Fruit fly (Drosophila melanogaster) Kc167 (cell line): Measurements from ENCODE around the gene RpS19a.

Experiments used
- Myc ChIP-seq: fragments of >200 bp; optimal IDR thresholded peaks from 2 replicates; lab custom pipeline; 2017; ENCODE audit warnings: missing external identifiers
- Sin3A ChIP-seq: fragments of >200 bp; optimal IDR thresholded peaks from 2 replicates; lab custom pipeline; 2018; ENCODE audit warnings: missing external identifiers
- h ChIP-seq: fragments of >200 bp; optimal IDR thresholded peaks from 3 replicates; lab custom pipeline; 2018; ENCODE audit warnings: missing external identifiers
- insv ChIP-seq: fragments of >200 bp; optimal IDR thresholded peaks from 3 replicates; lab custom pipeline; 2018; ENCODE audit warnings: missing external identifiers
- psq ChIP-seq: fragments of >200 bp; optimal IDR thresholded peaks from 2 replicates; lab custom pipeline; 2017; ENCODE audit warnings: missing external identifiers
- ttk ChIP-seq: sonication (Bioruptor generic); optimal IDR thresholded peaks from 2 replicates; lab custom pipeline; 2017; ENCODE audit warnings: missing external identifiers

RpS19a gene

dm6 chrX:16669849-16670248 lies 32.2 kb downstream of the RpS19a start:
- TF ChIP-seq Sin3A (lab: Kevin White, UChicago), result no peak
- TF ChIP-seq ttk (lab: Kevin White, UChicago), result no peak
- no peak for TF ChIP-seq h (lab: Kevin White, UChicago)
- TF ChIP-seq insv (lab: Kevin White, UChicago), result no peak

dm6 chrX:16670262-16670661 lies 32.6 kb downstream of the RpS19a start:
- TF ChIP-seq Sin3A (lab: Kevin White, UChicago) (no peak), ttk (lab: Kevin White, UChicago) (no peak), psq (lab: Kevin White, UChicago) (no peak), Myc (no peak), insv (lab: Kevin White, UChicago) (no peak), h (lab: Kevin White, UChicago) (no peak)

- TF ChIP-seq Sin3A (lab: Kevin White, UChicago) (no peak), Myc (no peak), psq (lab: Kevin White, UChicago) (no peak), ttk (lab: Kevin White, UChicago) (no peak), insv (lab: Kevin White, UChicago) (no peak), h (lab: Kevin White, UChicago) (no peak)
These were observed 33.2 kb downstream of the RpS19a start for dm6 chrX:16670691-16671481.

- TF ChIP-seq Sin3A (lab: Kevin White, UChicago) (no peak), Myc (no peak)
These were observed 35.2 kb downstream of the RpS19a start for dm6 chrX:16672904-16673303.

dm6 chrX:16674538-16674937 lies 36.8 kb downstream of the RpS19a start:
- TF ChIP-seq h (lab: Kevin White, UChicago), result no peak
- no peak for TF ChIP-seq insv (lab: Kevin White, UChicago)
- no peak for TF ChIP-seq Sin3A (lab: Kevin White, UChicago)
- TF ChIP-seq Myc, result no peak
- TF ChIP-seq ttk (lab: Kevin White, UChicago), result no peak

- TF ChIP-seq psq (lab: Kevin White, UChicago) (no peak), h (lab: Kevin White, UChicago) (no peak), Myc (no peak), ttk (lab: Kevin White, UChicago) (no peak), insv (lab: Kevin White, UChicago) (no peak), Sin3A (lab: Kevin White, UChicago) (no peak)
These were observed 39.0 kb downstream of the RpS19a start, which contains the start of gene CG13012 for dm6 chrX:16676653-16677052. Gene CG13012 (minus strand): TSS chrX:16676753.

dm6 chrX:16677163-16677562 lies 39.5 kb downstream of the RpS19a start:
- no peak for TF ChIP-seq Sin3A (lab: Kevin White, UChicago)
- no peak for TF ChIP-seq h (lab: Kevin White, UChicago)
- TF ChIP-seq Myc, result no peak
- TF ChIP-seq insv (lab: Kevin White, UChicago), result no peak
- TF ChIP-seq ttk (lab: Kevin White, UChicago), result no peak
- no peak for TF ChIP-seq psq (lab: Kevin White, UChicago)

- no peak for TF ChIP-seq ttk (lab: Kevin White, UChicago)
- no peak for TF ChIP-seq h (lab: Kevin White, UChicago)
- no peak for TF ChIP-seq Myc
- no peak for TF ChIP-seq insv (lab: Kevin White, UChicago)
- no peak for TF ChIP-seq psq (lab: Kevin White, UChicago)
These were observed 41.2 kb downstream of the RpS19a start, which contains the start of the genes CG13010 and sing for dm6 chrX:16678845-16679347. Gene CG13010 (minus strand): TSS chrX:16678945. Gene sing (plus strand): TSS chrX:16679297.

- TF ChIP-seq psq (lab: Kevin White, UChicago), result no peak
- no peak for TF ChIP-seq ttk (lab: Kevin White, UChicago)
- TF ChIP-seq insv (lab: Kevin White, UChicago), result no peak
- TF ChIP-seq Sin3A (lab: Kevin White, UChicago), result no peak
- TF ChIP-seq Myc, result no peak
- TF ChIP-seq h (lab: Kevin White, UChicago), result no peak
These were observed 46.1 kb downstream of the RpS19a start, which contains the start of gene Axs for dm6 chrX:16683765-16684164. Gene Axs (minus strand): TSS chrX:16683895.

dm6 chrX:16687400-16688105 lies 49.9 kb downstream of the RpS19a start:
- no peak for TF ChIP-seq h (lab: Kevin White, UChicago)
- TF ChIP-seq ttk (lab: Kevin White, UChicago), result no peak
- no peak for TF ChIP-seq insv (lab: Kevin White, UChicago)
- TF ChIP-seq Sin3A (lab: Kevin White, UChicago), result no peak
- TF ChIP-seq Myc, result no peak
- TF ChIP-seq psq (lab: Kevin White, UChicago), result no peak

- TF ChIP-seq h (lab: Kevin White, UChicago) (no peak), ttk (lab: Kevin White, UChicago) (no peak), psq (lab: Kevin White, UChicago) (no peak), insv (lab: Kevin White, UChicago) (no peak), Myc (no peak), Sin3A (lab: Kevin White, UChicago) (no peak)
These were observed 50.4 kb downstream of the RpS19a start for dm6 chrX:16688106-16688459.
